Fruit fly (Drosophila melanogaster) whole organism: Measurements from ENCODE around the gene Gr32a.

Experiments
- CG8478 ChIP-seq: fragments of >200 bp; optimal IDR thresholded peaks from 2 replicates; lab custom pipeline; 2018; ENCODE audit warnings: inconsistent platforms
- Dll ChIP-seq: fragments of >200 bp; optimal IDR thresholded peaks from 2 replicates; lab custom pipeline; 2017
- EcR ChIP-seq, 2 experiments: fragments of >200 bp; optimal IDR thresholded peaks; 2 replicates each; lab custom pipeline; 2017; ENCODE audit warnings: missing biosample characterization in 2 of 2, missing genetic modification characterization in 2 of 2, missing genetic modification reagents in 2 of 2
- pan ChIP-seq: fragments of >200 bp; optimal IDR thresholded peaks from 2 replicates; lab custom pipeline; 2017
- psq ChIP-seq: fragments of >200 bp; optimal IDR thresholded peaks from 2 replicates; lab custom pipeline; 2017

- no peak for TF ChIP-seq CG8478 (lab: Kevin White, UChicago)
- no peak for TF ChIP-seq pan (lab: Kevin White, UChicago)
- TF ChIP-seq psq (lab: Kevin White, UChicago): no peak
- no peak for TF ChIP-seq Dll (lab: Kevin White, UChicago)
- no peak for TF ChIP-seq EcR (GFP tag; optimal IDR thresholded peaks at IDR 0.05; lab: Kevin White, UChicago)
Measured at dm6 chr2L:11066887-11067459, 46.8 kb upstream of the Gr32a start, which contains the start of gene Samuel.
